Worm (Caenorhabditis elegans): ENCODE results near the gene Y57A10A.24.
A peak's percentile ranks its signal among the peaks of the same experiment; 100 is the strongest.

The Y57A10A.24 gene

DNA sequence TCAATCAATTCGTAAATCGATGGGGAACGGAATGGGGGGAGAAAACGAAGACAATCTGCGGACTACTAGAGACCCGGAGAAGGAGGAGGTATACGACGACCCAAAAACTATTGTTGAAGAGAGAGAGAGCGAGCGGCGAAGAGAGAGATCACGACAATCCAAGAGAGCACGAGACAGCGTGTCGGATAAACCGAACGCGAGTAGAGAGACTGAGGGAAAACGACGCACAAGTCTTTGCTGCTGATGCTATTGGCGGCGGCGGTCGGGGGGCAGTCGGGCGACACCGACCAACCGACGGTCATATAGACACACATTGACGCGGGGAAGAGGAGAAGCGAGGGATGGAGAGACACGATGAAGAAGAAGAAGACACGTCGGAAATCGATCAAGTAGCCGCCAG lies 20.2 kb upstream of the Y57A10A.24 start (continued):
- no peak for TF ChIP-seq unc-39 (tag; optimal IDR thresholded peaks at IDR 0.05)
- no peak for TF ChIP-seq nhr-237 (tag; optimal IDR thresholded peaks at IDR 0.05)
- no peak for TF ChIP-seq mml-1 (tag; optimal IDR thresholded peaks at IDR 0.05)
- TF ChIP-seq nhr-67 (tag; optimal IDR thresholded peaks at IDR 0.05): no peak

DNA sequence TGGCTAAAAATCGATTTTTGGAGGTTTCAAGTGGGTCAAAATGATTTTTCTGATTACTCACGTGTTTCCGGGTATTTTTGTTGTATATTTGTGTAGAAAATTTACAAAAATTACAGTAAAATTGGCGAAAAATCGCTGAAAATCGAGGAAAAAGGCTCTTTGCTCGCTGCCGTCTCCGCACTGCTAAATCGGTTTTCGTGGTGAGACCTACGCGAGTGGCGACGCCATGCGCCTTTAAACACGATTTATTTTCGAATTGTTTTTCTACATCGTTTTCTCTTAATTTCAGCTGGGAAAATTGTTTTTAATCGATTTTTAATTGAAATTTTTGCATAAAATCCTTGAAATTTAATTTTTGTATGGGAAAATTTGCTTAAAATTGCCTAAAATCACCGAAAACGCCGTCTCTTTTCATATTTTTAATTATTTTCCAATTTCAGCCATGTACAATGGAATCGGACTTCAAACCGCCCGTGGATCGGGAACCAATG lies 17.8 kb upstream of the Y57A10A.24 start, which contains the start of the genes pqn-87 and rsr-2:
Gene pqn-87, minus strand, starts transcription at position 171 of the 491 bp plus-strand sequence.
Gene rsr-2, plus strand, starts transcription at position 441 of the 491 bp plus-strand sequence.
- TF ChIP-seq egl-5 (tag; optimal IDR thresholded peaks at IDR 0.05): peak; percentile 4
- TF ChIP-seq pha-4 (tag; optimal IDR thresholded peaks at IDR 0.05): peak; percentile 48
- no peak for TF ChIP-seq sea-2 (GFP tag; optimal IDR thresholded peaks at IDR 0.05)
- TF ChIP-seq ceh-28 (tag; optimal IDR thresholded peaks at IDR 0.05): peak; percentile 27
- TF ChIP-seq nfya-1 (tag; optimal IDR thresholded peaks at IDR 0.05; ENCODE audit: insufficient read depth): peak; percentile 62
- no peak for TF ChIP-seq ZK546.5 (tag; optimal IDR thresholded peaks at IDR 0.05)
- peak; percentile 63 for TF ChIP-seq hmg-11 (tag; optimal IDR thresholded peaks at IDR 0.05)
- TF ChIP-seq lin-15B (tag; optimal IDR thresholded peaks at IDR 0.05): peak; percentile 55
- no peak for TF ChIP-seq R02D3.7 (tag; optimal IDR thresholded peaks at IDR 0.05)
- TF ChIP-seq lin-39 (tag; optimal IDR thresholded peaks at IDR 0.05): peak; percentile 71
- TF ChIP-seq nhr-77 (tag; optimal IDR thresholded peaks at IDR 0.05): no peak

DNA sequence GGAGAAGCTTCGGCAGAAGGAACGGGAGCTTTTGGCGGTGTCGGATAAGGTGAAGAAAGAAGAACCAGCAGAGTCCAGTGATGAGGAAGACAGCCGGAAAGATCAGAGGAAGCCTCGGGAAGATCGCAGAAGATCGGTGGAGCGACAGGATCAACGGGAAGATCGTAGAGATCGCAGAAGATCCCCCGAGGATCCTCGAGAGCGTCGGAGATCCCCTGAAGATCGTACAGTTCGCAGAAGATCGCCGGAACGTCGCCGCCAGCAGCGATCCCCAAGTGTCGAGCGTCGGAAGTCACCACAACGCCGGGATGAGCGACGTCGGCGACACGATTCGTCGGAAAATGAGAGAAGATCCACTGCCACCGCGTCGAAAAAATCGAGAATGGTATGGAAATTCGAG lies 16.6 kb upstream of the Y57A10A.24 start:
- no peak for TF ChIP-seq eor-1 (tag; optimal IDR thresholded peaks at IDR 0.05)
- no peak for TF ChIP-seq ceh-28 (tag; optimal IDR thresholded peaks at IDR 0.05)
- TF ChIP-seq pqm-1 (tag; optimal IDR thresholded peaks at IDR 0.05): no peak
- TF ChIP-seq nhr-43 (tag; optimal IDR thresholded peaks at IDR 0.05; ENCODE audit: poor library complexity, severe bottlenecking): no peak
- no peak for TF ChIP-seq lin-39 (tag; optimal IDR thresholded peaks at IDR 0.05)
- TF ChIP-seq pha-4 (tag; optimal IDR thresholded peaks at IDR 0.05): no peak
- TF ChIP-seq nhr-237 (tag; optimal IDR thresholded peaks at IDR 0.05): no peak
- TF ChIP-seq tbx-2 (tag; optimal IDR thresholded peaks at IDR 0.05): no peak
- no peak for TF ChIP-seq nhr-23 (tag; optimal IDR thresholded peaks at IDR 0.05)
- TF ChIP-seq ztf-4 (tag; optimal IDR thresholded peaks at IDR 0.05): no peak
- TF ChIP-seq lin-15B (tag; optimal IDR thresholded peaks at IDR 0.05): no peak
- no peak for TF ChIP-seq ama-1 (optimal IDR thresholded peaks at IDR 0.05)
- no peak for TF ChIP-seq mml-1 (tag; optimal IDR thresholded peaks at IDR 0.05)
- TF ChIP-seq nfya-1 (tag; optimal IDR thresholded peaks at IDR 0.05; ENCODE audit: insufficient read depth): no peak
- TF ChIP-seq ZK546.5 (tag; optimal IDR thresholded peaks at IDR 0.05): no peak
- TF ChIP-seq nhr-67 (tag; optimal IDR thresholded peaks at IDR 0.05): no peak
- no peak for TF ChIP-seq aly-2 (tag; optimal IDR thresholded peaks at IDR 0.05)
- TF ChIP-seq nhr-11 (tag; optimal IDR thresholded peaks at IDR 0.05): no peak

DNA sequence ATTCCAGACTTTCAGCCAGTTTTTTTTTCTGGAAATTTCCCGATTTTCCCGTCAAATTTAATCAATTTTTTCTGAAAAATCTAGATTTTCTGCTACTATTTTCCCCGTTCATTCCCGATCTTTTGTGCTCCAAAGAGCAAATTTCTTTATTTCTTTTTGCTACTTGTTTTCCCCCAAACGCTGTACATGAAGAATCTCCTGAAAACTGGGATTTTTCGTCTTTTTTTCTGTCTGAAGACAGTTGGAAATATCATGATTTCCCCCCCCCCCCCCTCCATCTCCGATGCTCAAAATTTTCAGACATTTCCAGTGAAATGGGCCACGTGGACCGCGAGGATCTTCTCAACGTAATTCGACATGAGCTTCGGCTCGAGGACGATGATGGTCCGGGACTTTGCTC lies 14.7 kb upstream of the Y57A10A.24 start, which contains the start of gene sinh-1:
Gene sinh-1, plus strand, starts transcription at position 301 of the 400 bp plus-strand sequence.
- no peak for TF ChIP-seq fkh-2 (tag; optimal IDR thresholded peaks at IDR 0.05)
- no peak for TF ChIP-seq nhr-43 (tag; optimal IDR thresholded peaks at IDR 0.05; ENCODE audit: poor library complexity, severe bottlenecking)
- TF ChIP-seq unc-39 (tag; optimal IDR thresholded peaks at IDR 0.05): no peak
- no peak for TF ChIP-seq pha-4 (tag; optimal IDR thresholded peaks at IDR 0.05)
- no peak for TF ChIP-seq ZK546.5 (tag; optimal IDR thresholded peaks at IDR 0.05)
- TF ChIP-seq snpc-4 (tag; optimal IDR thresholded peaks at IDR 0.05): no peak
- TF ChIP-seq nhr-11 (tag; optimal IDR thresholded peaks at IDR 0.05): no peak
- no peak for TF ChIP-seq hmg-11 (tag; optimal IDR thresholded peaks at IDR 0.05)
- TF ChIP-seq nhr-23 (tag; optimal IDR thresholded peaks at IDR 0.05): no peak

DNA sequence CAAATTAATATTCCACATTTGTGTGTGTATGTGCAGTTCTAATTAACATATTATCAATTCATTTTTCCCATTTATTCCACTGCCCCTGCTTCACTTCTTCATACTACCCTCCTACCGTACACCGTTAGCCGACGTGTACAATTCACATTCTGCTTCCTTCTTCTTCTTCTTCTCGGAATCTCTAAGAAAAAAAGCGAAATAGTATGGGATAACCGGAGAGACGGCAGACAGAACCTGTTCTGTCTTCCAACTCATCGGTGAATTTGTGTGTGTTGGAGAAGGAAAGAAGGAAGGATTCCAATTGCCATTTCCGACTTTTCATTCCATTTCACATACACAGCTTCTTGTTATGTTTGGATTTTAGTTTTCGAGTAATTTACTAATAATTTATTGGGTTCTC lies 5.2 kb upstream of the Y57A10A.24 start:
- TF ChIP-seq lin-15B (tag; optimal IDR thresholded peaks at IDR 0.05) (peak; percentile 38), nhr-43 (tag; optimal IDR thresholded peaks at IDR 0.05; ENCODE audit: poor library complexity, severe bottlenecking) (no peak), nfya-1 (tag; optimal IDR thresholded peaks at IDR 0.05; ENCODE audit: insufficient read depth) (peak; percentile 49), nhr-25 (tag; optimal IDR thresholded peaks at IDR 0.05) (peak; percentile 67), elt-3 (tag; optimal IDR thresholded peaks at IDR 0.05) (peak in 1 of 3 experiments; percentile 13), nhr-77 (tag; optimal IDR thresholded peaks at IDR 0.05) (no peak), nhr-23 (tag; optimal IDR thresholded peaks at IDR 0.05) (peak; percentile 78), hmg-11 (tag; optimal IDR thresholded peaks at IDR 0.05) (peak; percentile 22)

DNA sequence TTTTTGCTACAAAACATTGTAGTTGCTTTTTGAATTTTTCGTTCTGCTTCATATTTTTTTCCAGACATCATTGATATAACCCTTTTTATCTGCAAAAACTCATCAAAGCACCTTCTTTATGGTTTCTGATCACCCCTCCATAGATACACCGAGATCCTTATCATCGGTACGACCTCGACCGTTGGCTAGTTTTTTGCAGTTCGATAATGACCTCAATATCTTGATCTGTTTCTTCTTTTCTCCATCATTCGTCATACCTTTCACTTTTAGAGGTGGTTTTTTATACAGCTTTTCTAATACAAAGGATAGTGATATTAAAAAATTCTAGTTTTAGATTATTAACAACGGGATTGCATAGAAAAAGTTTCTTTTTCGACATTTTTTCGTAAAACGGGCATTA lies 3.3 kb upstream of the Y57A10A.24 start:
- TF ChIP-seq daf-12 (tag; optimal IDR thresholded peaks at IDR 0.05) (no peak), jun-1 (tag; optimal IDR thresholded peaks at IDR 0.05) (no peak), fkh-10 (GFP tag; optimal IDR thresholded peaks at IDR 0.05) (no peak), nhr-76 (tag; optimal IDR thresholded peaks at IDR 0.05) (no peak), nhr-77 (tag; optimal IDR thresholded peaks at IDR 0.05) (no peak), snpc-4 (tag; optimal IDR thresholded peaks at IDR 0.05) (no peak), zag-1 (tag; optimal IDR thresholded peaks at IDR 0.05) (no peak), ama-1 (optimal IDR thresholded peaks at IDR 0.05) (no peak), nhr-25 (tag; optimal IDR thresholded peaks at IDR 0.05) (peak; percentile 96), nhr-12 (tag; optimal IDR thresholded peaks at IDR 0.05) (no peak), lsy-12 (tag; optimal IDR thresholded peaks at IDR 0.05) (no peak), mml-1 (tag; optimal IDR thresholded peaks at IDR 0.05) (no peak), ceh-9 (tag; optimal IDR thresholded peaks at IDR 0.05) (no peak), ztf-4 (tag; optimal IDR thresholded peaks at IDR 0.05) (no peak), ceh-28 (tag; optimal IDR thresholded peaks at IDR 0.05) (peak; percentile 0), fkh-2 (tag; optimal IDR thresholded peaks at IDR 0.05) (no peak), nfya-1 (tag; optimal IDR thresholded peaks at IDR 0.05; ENCODE audit: insufficient read depth) (no peak), elt-1 (tag; optimal IDR thresholded peaks at IDR 0.05) (peak; percentile 98), nhr-23 (tag; optimal IDR thresholded peaks at IDR 0.05) (peak; percentile 90), elt-3 (tag; optimal IDR thresholded peaks at IDR 0.05) (peak in 2 of 3 experiments; percentile 24 to 34)
